Worm (Caenorhabditis elegans) whole organism, young adult: Measurements from ENCODE around the gene asp-18.

Source experiments
- B0035.1 ChIP-seq: sonication (generic microtip); optimal IDR thresholded peaks from 2 replicates; lab custom pipeline; 2016; ENCODE audit warnings: missing genetic modification characterization, mild to moderate bottlenecking, missing compliant biosample characterization, missing genotype, missing genetic modification reagents
- C06A6.2 ChIP-seq: fragments of 200-800 bp; sonication (Bioruptor generic); conservative IDR thresholded peaks from 2 replicates; pipeline ENCODE4 v1.3.6; 2022; ENCODE audit warnings: missing genetic modification characterization, missing compliant biosample characterization
- C17E4.6 ChIP-seq: fragments of 200-800 bp; sonication (Bioruptor generic); IDR thresholded peaks from 2 replicates; pipeline ENCODE4 v1.3.6; 2022; ENCODE audit warnings: missing genetic modification reagents, missing genetic modification characterization, missing compliant biosample characterization
- D2030.7 ChIP-seq: fragments of 200-800 bp; sonication (Bioruptor generic); IDR thresholded peaks from 2 replicates; pipeline ENCODE4 v1.3.6; 2022; ENCODE audit warnings: missing genetic modification reagents, missing genetic modification characterization, missing compliant biosample characterization
- F22D6.2 ChIP-seq: sonication (generic microtip); optimal IDR thresholded peaks from 2 replicates; lab custom pipeline; 2016; ENCODE audit warnings: mild to moderate bottlenecking, missing genetic modification characterization, missing compliant biosample characterization
- F52B5.7 ChIP-seq: sonication (generic microtip); optimal IDR thresholded peaks from 2 replicates; lab custom pipeline; 2016; ENCODE audit warnings: mild to moderate bottlenecking, missing genetic modification characterization, missing compliant biosample characterization
- F57C9.4 ChIP-seq: sonication (generic microtip); optimal IDR thresholded peaks from 2 replicates; lab custom pipeline; 2017; ENCODE audit warnings: mild to moderate bottlenecking, missing genetic modification characterization, missing compliant biosample characterization
- K12H6.12 ChIP-seq: fragments of 200-800 bp; sonication (Bioruptor generic); optimal IDR thresholded peaks from 2 replicates; lab custom pipeline; 2018; ENCODE audit warnings: mild to moderate bottlenecking, missing genetic modification characterization, missing compliant biosample characterization
- T07F8.4 ChIP-seq: sonication (generic microtip); optimal IDR thresholded peaks from 2 replicates; lab custom pipeline; 2016; ENCODE audit warnings: mild to moderate bottlenecking, missing genetic modification characterization, moderate library complexity, missing compliant biosample characterization
- Y67H2A.10 ChIP-seq: fragments of 200-800 bp; sonication (Bioruptor generic); conservative IDR thresholded peaks from 2 replicates; pipeline ENCODE4 v1.3.6; 2022; ENCODE audit warnings: missing genetic modification reagents, missing genetic modification characterization, missing compliant biosample characterization
- aptf-3 ChIP-seq: fragments of 200-800 bp; sonication (Bioruptor generic); IDR thresholded peaks from 2 replicates; pipeline ENCODE4 v1.3.6; 2022; ENCODE audit warnings: missing genetic modification characterization, missing compliant biosample characterization
- attf-3 ChIP-seq: fragments of 200-800 bp; sonication (Bioruptor generic); conservative IDR thresholded peaks from 2 replicates; pipeline ENCODE4 v1.3.6; 2022; ENCODE audit warnings: missing genetic modification reagents, missing genetic modification characterization, missing compliant biosample characterization
- cebp-1 ChIP-seq, 2 experiments: fragments of 200-800 bp in 1 of 2; sonication (Bioruptor generic) in 1 of 2; sonication (generic microtip) in 1 of 2; IDR thresholded peaks in 1 of 2; optimal IDR thresholded peaks in 1 of 2; 2 replicates each; pipeline versions ENCODE4 v1.3.6 to Lab custom; 2017 to 2022; ENCODE audit warnings: missing compliant biosample characterization in 2 of 2, missing genetic modification characterization in 2 of 2, mild to moderate bottlenecking in 1 of 2, missing genetic modification reagents in 1 of 2, moderate library complexity in 1 of 2
- ceh-79 ChIP-seq: sonication (generic microtip); optimal IDR thresholded peaks from 2 replicates; lab custom pipeline; 2017; ENCODE audit warnings: mild to moderate bottlenecking, missing genetic modification characterization, missing compliant biosample characterization
- efl-1 ChIP-seq: fragments of 150-350 bp; optimal IDR thresholded peaks from 2 replicates; lab custom pipeline; 2014; ENCODE audit warnings: missing biosample characterization, missing genetic modification reagents, missing genetic modification characterization
- ets-4 ChIP-seq: fragments of 200-800 bp; sonication (Bioruptor generic); optimal IDR thresholded peaks from 2 replicates; lab custom pipeline; 2018; ENCODE audit warnings: mild to moderate bottlenecking, missing genetic modification characterization, missing compliant biosample characterization
- hlh-26 ChIP-seq: fragments of 200-800 bp; sonication (Bioruptor generic); conservative IDR thresholded peaks from 2 replicates; pipeline ENCODE4 v1.3.6; 2022; ENCODE audit warnings: missing genetic modification reagents, missing genetic modification characterization, missing compliant biosample characterization
- lin-35 ChIP-seq, 3 experiments: fragments of 150-350 bp in 2 of 3; sonication (generic microtip) in 1 of 3; optimal IDR thresholded peaks; 2 replicates each; lab custom pipeline; 2014 to 2018; ENCODE audit warnings: missing biosample characterization in 3 of 3, missing genetic modification characterization in 3 of 3, missing genetic modification reagents in 3 of 3
- lin-40 ChIP-seq: sonication (generic microtip); optimal IDR thresholded peaks from 2 replicates; lab custom pipeline; 2016; ENCODE audit warnings: missing genetic modification characterization, mild to moderate bottlenecking, missing compliant biosample characterization, missing genotype, missing genetic modification reagents
- lir-1 ChIP-seq: fragments of 200-800 bp; sonication (Bioruptor generic); conservative IDR thresholded peaks from 2 replicates; pipeline ENCODE4 v1.3.6; 2022; ENCODE audit warnings: missing genetic modification reagents, missing genetic modification characterization, missing compliant biosample characterization
- lsl-1 ChIP-seq: fragments of 200-800 bp; sonication (Bioruptor generic); optimal IDR thresholded peaks from 2 replicates; lab custom pipeline; 2018; ENCODE audit warnings: mild to moderate bottlenecking, missing genetic modification characterization, moderate library complexity, missing compliant biosample characterization
- mes-4 ChIP-seq: sonication (generic microtip); optimal IDR thresholded peaks from 2 replicates; lab custom pipeline; 2016; ENCODE audit warnings: missing genotype, missing genetic modification characterization, missing compliant biosample characterization
- nfya-2 ChIP-seq: fragments of 200-800 bp; sonication (Bioruptor generic); IDR thresholded peaks from 2 replicates; pipeline ENCODE4 v1.3.6; 2022; ENCODE audit warnings: missing genetic modification reagents, missing genetic modification characterization, missing compliant biosample characterization
- nfyb-1 ChIP-seq: fragments of 200-800 bp; sonication (Bioruptor generic); IDR thresholded peaks from 2 replicates; pipeline ENCODE4 v1.3.6; 2022; ENCODE audit warnings: missing genetic modification reagents, missing genetic modification characterization, missing compliant biosample characterization
- nhr-120 ChIP-seq: fragments of 200-800 bp; sonication (Bioruptor generic); IDR thresholded peaks from 2 replicates; pipeline ENCODE4 v1.3.6; 2022; ENCODE audit warnings: missing genetic modification characterization, missing compliant biosample characterization
- nhr-179 ChIP-seq: sonication (generic microtip); optimal IDR thresholded peaks from 2 replicates; lab custom pipeline; 2016; ENCODE audit warnings: mild to moderate bottlenecking, missing genetic modification characterization, missing compliant biosample characterization
- rcor-1 ChIP-seq: fragments of 200-800 bp; sonication (Bioruptor generic); IDR thresholded peaks from 2 replicates; pipeline ENCODE4 v1.3.6; 2022; ENCODE audit warnings: missing genetic modification reagents, missing genetic modification characterization, missing compliant biosample characterization
- rpc-1 ChIP-seq, 2 experiments: fragments of 150-350 bp in 1 of 2; sonication (generic microtip) in 1 of 2; optimal IDR thresholded peaks; 2 replicates each; lab custom pipeline; 2014 to 2018; ENCODE audit warnings: missing biosample characterization in 1 of 2, missing genetic modification characterization in 1 of 2, missing genetic modification reagents in 1 of 2, missing genotype in 1 of 2
- snpc-1.1 ChIP-seq: sonication (generic microtip); optimal IDR thresholded peaks from 2 replicates; lab custom pipeline; 2017; ENCODE audit warnings: missing genetic modification characterization, mild to moderate bottlenecking, missing compliant biosample characterization, antibody characterized with exemption, moderate library complexity, missing genotype, missing genetic modification reagents; ENCODE audit not compliant: insufficient read depth
- snpc-3.4 ChIP-seq: sonication (generic microtip); optimal IDR thresholded peaks from 2 replicates; lab custom pipeline; 2017; ENCODE audit warnings: missing genetic modification characterization, mild to moderate bottlenecking, missing compliant biosample characterization, antibody characterized with exemption, moderate library complexity, missing genotype, missing genetic modification reagents
- snpc-4 ChIP-seq, 5 experiments: fragments of 150-350 bp in 1 of 5; sonication (generic microtip) in 4 of 5; optimal IDR thresholded peaks; 2 replicates each; lab custom pipeline; 2014 to 2018; ENCODE audit warnings: missing genetic modification characterization in 5 of 5, missing biosample characterization in 3 of 5, antibody characterized with exemption in 2 of 5, mild to moderate bottlenecking in 2 of 5, missing compliant biosample characterization in 2 of 5, missing genotype in 2 of 5, moderate library complexity in 2 of 5, missing genetic modification reagents in 1 of 5
- somi-1 ChIP-seq: fragments of 200-800 bp; sonication (Bioruptor generic); optimal IDR thresholded peaks from 2 replicates; lab custom pipeline; 2018; ENCODE audit warnings: mild to moderate bottlenecking, missing genetic modification characterization, missing compliant biosample characterization
- sptf-2 ChIP-seq: fragments of 200-800 bp; sonication (Bioruptor generic); optimal IDR thresholded peaks from 2 replicates; lab custom pipeline; 2018; ENCODE audit warnings: mild to moderate bottlenecking, missing genetic modification characterization, missing compliant biosample characterization
- tbp1 ChIP-seq: fragments of 200-800 bp; sonication (Bioruptor generic); optimal IDR thresholded peaks from 2 replicates; lab custom pipeline; 2018; ENCODE audit warnings: mild to moderate bottlenecking, missing genetic modification characterization, missing compliant biosample characterization
- zim-3 ChIP-seq: sonication (generic microtip); optimal IDR thresholded peaks from 2 replicates; lab custom pipeline; 2017; ENCODE audit warnings: mild to moderate bottlenecking, missing genetic modification characterization, moderate library complexity, missing compliant biosample characterization
- ztf-28 ChIP-seq: fragments of 200-800 bp; sonication (Bioruptor generic); IDR thresholded peaks from 2 replicates; pipeline ENCODE4 v1.3.6; 2022; ENCODE audit warnings: missing genetic modification reagents, missing genetic modification characterization, missing compliant biosample characterization

asp-18 gene

DNA sequence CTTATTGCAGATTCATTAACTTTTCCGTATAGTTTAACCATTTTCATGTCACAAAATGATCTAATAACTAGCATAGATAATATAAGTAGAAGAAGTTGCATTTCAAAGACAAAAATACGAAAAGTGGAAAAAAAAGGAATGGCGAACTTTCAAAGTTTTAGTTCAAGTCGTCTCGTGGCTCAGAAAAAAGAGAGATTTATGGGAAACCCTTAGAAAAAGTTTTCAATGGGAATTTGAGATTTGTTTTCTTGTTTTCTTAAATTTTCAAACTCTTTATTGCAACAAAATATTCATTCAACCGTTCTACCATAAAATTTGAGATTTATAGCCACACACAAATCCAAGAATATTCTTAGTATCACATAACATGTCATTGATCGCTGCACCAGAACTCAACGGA is 10.6 kb upstream of the asp-18 start, which contains the start of gene clec-250:
Gene clec-250, minus strand, starts transcription at position 101 of the 400 bp plus-strand sequence.
- TF ChIP-seq F57C9.4 (tag; lab: Kevin White, UChicago) = no peak
- no peak for TF ChIP-seq lir-1 (GFP tag; lab: Robert Waterston, UW)
- no peak for TF ChIP-seq lin-40
- TF ChIP-seq lsl-1 = no peak
- no peak for TF ChIP-seq attf-3 (GFP tag; lab: Robert Waterston, UW)
- TF ChIP-seq C17E4.6 (GFP tag; lab: Robert Waterston, UW) = no peak
- TF ChIP-seq snpc-1.1 = no peak
- TF ChIP-seq F52B5.7 (tag; lab: Kevin White, UChicago) = no peak
- no peak for TF ChIP-seq lin-35 (GFP tag; optimal IDR thresholded peaks at IDR 0.05; lab: Kevin White, UChicago)
- no peak for TF ChIP-seq efl-1
- no peak for TF ChIP-seq snpc-4 (GFP tag; optimal IDR thresholded peaks at IDR 0.05; lab: Kevin White, UChicago)
- no peak for TF ChIP-seq snpc-4 (tag; optimal IDR thresholded peaks at IDR 0.05; lab: Kevin White, UChicago)
- TF ChIP-seq F22D6.2 (tag; lab: Kevin White, UChicago) = no peak

DNA sequence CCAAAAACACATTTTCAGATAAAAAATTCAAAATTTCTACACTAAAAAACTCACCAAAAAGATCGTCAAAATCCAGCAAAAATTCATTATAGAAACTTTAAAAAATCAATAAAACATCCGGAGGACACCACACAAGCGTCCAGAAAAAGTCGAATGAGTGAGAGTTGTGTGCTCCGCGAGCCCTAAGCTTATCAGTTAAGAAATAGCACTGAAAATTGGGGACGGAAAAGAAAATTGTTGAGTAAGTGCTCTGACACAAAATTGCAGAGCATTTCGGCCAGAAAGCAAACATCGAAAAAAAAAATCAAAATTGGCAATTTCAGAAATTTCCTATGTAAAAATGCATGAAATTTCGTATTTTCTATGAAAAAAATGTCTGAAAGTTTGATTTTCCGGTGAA is 6.2 kb upstream of the asp-18 start:
- no peak for TF ChIP-seq nfyb-1 (GFP tag; lab: Robert Waterston, UW)
- TF ChIP-seq attf-3 (GFP tag; lab: Robert Waterston, UW) = no peak
- no peak for TF ChIP-seq nhr-179 (tag; lab: Kevin White, UChicago)
- TF ChIP-seq ceh-79 (tag; lab: Kevin White, UChicago) = no peak
- TF ChIP-seq rpc-1 (optimal IDR thresholded peaks at IDR 0.05; lab: Kevin White, UChicago) = no peak
- TF ChIP-seq rpc-1 (tag; optimal IDR thresholded peaks at IDR 0.05; lab: Kevin White, UChicago) = no peak
- TF ChIP-seq Y67H2A.10 (GFP tag; lab: Robert Waterston, UW) = no peak

DNA sequence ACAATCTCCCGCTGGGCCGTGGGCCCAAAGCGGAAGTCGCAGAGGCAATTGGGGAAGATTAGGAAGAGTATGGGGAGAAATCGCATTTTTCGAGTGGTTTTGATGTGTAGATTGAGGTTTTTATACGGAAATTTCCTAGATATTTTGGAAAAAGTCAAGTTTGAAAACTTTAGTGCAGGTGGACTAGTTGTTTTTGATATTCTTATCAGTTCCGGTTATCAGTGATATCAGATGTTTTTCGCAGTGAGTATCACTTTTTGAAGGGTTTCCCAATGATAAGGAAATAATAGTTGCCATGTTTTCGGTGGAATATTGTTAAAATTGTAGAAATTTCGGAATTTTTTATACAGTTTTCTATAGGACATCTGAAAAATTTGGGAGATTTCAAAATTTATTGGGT is 2.9 kb upstream of the asp-18 start, which contains the start of gene scl-20:
Gene scl-20, minus strand, starts transcription at position 101 of the 400 bp plus-strand sequence.
- no peak for TF ChIP-seq B0035.1
- TF ChIP-seq somi-1 (GFP tag; lab: Kevin White, UChicago) = no peak
- TF ChIP-seq mes-4 (tag; lab: Kevin White, UChicago) = no peak
- no peak for TF ChIP-seq T07F8.4
- no peak for TF ChIP-seq aptf-3 (GFP tag; lab: Robert Waterston, UW)
- TF ChIP-seq ets-4 = no peak
- TF ChIP-seq nfya-2 (GFP tag; lab: Robert Waterston, UW) = no peak
- TF ChIP-seq hlh-26 (GFP tag; lab: Robert Waterston, UW) = no peak
- no peak for TF ChIP-seq nhr-120 (GFP tag; lab: Robert Waterston, UW)
- TF ChIP-seq C17E4.6 (GFP tag; lab: Robert Waterston, UW) = no peak
- no peak for TF ChIP-seq rcor-1 (GFP tag; lab: Robert Waterston, UW)
- no peak for TF ChIP-seq tbp1 (GFP tag; lab: Kevin White, UChicago)
- TF ChIP-seq cebp-1 (GFP tag; IDR thresholded peaks at IDR 0.05; lab: Robert Waterston, UW) = no peak
- TF ChIP-seq cebp-1 (tag; optimal IDR thresholded peaks at IDR 0.05; lab: Kevin White, UChicago) = no peak
- TF ChIP-seq C06A6.2 = no peak
- TF ChIP-seq ceh-79 (tag; lab: Kevin White, UChicago) = no peak
- TF ChIP-seq K12H6.12 (tag; lab: Kevin White, UChicago) = no peak

DNA sequence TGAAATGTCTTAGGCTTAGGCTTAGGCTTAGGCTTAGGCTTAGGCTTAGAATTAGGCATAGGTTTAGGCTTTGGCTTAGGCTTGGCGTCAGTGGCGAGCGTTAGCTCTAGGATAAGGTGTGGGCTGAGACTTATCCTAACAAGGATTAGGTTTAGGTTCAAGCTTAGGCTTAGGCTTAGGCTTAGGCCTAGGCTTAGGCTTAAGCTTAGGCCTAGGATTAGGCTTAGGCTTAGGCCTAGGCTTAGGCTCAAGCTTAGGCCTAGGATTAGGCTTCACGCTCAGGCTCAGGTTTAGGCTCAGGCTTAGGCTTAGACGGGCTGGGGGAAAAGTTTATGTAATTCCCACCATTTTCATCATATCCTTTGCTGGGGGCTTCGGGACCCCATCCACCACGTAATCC is 2.5 kb upstream of the asp-18 start:
- TF ChIP-seq ztf-28 (GFP tag; lab: Robert Waterston, UW) (no peak), sptf-2 (GFP tag; lab: Kevin White, UChicago) (no peak), D2030.7 (GFP tag; lab: Robert Waterston, UW) (no peak), zim-3 (tag; lab: Kevin White, UChicago) (no peak), snpc-3.4 (no peak), nhr-179 (tag; lab: Kevin White, UChicago) (no peak), ceh-79 (tag; lab: Kevin White, UChicago) (no peak), nhr-120 (GFP tag; lab: Robert Waterston, UW) (no peak)
- TF ChIP-seq, all 124 proteins: peak for 0
